Worm (Caenorhabditis elegans) whole organism, L1 larva: Measurements from ENCODE around the gene oma-1.

Source experiments
- ceh-88 ChIP-seq: fragments of 200-800 bp; sonication (Bioruptor generic); IDR thresholded peaks from 2 replicates; pipeline ENCODE4 v1.3.6; 2022; ENCODE audit warnings: missing genetic modification characterization, missing compliant biosample characterization
- fkh-10 ChIP-seq: sonication (generic microtip); optimal IDR thresholded peaks from 2 replicates; lab custom pipeline; 2017; ENCODE audit warnings: missing biosample characterization, missing genetic modification reagents, missing genetic modification characterization
- lin-15B ChIP-seq: fragments of 150-350 bp; sonication (generic microtip); optimal IDR thresholded peaks from 3 replicates; lab custom pipeline; 2014; ENCODE audit warnings: missing biosample characterization, missing genetic modification characterization
- lin-39 ChIP-seq: fragments of 150-350 bp; optimal IDR thresholded peaks from 2 replicates; lab custom pipeline; 2014; ENCODE audit warnings: missing biosample characterization, missing genetic modification reagents, missing genetic modification characterization
- lsy-2 ChIP-seq, 2 experiments: fragments of 150-350 bp; optimal IDR thresholded peaks; 2 replicates each; lab custom pipeline; 2014; ENCODE audit warnings: missing biosample characterization in 2 of 2, missing genetic modification characterization in 2 of 2
- mab-9 ChIP-seq: fragments of 200-800 bp; sonication (Bioruptor generic); IDR thresholded peaks from 2 replicates; pipeline ENCODE4 v1.3.6; 2022; ENCODE audit warnings: missing genetic modification reagents, missing genetic modification characterization, missing compliant biosample characterization
- nhr-47 ChIP-seq: sonication (generic microtip); optimal IDR thresholded peaks from 2 replicates; lab custom pipeline; 2016; ENCODE audit warnings: mild to moderate bottlenecking, missing genetic modification characterization, moderate library complexity, missing compliant biosample characterization
- skn-1 ChIP-seq: fragments of 150-350 bp; optimal IDR thresholded peaks from 2 replicates; lab custom pipeline; 2014; ENCODE audit warnings: missing biosample characterization, missing genetic modification characterization
- tbx-2 ChIP-seq: sonication (generic microtip); optimal IDR thresholded peaks from 2 replicates; lab custom pipeline; 2016; ENCODE audit warnings: missing genetic modification characterization, missing compliant biosample characterization
- unc-130 ChIP-seq: fragments of 150-350 bp; optimal IDR thresholded peaks from 2 replicates; lab custom pipeline; 2017; ENCODE audit warnings: missing biosample characterization, missing genetic modification characterization, inconsistent platforms
- unc-62 ChIP-seq: fragments of 150-350 bp; optimal IDR thresholded peaks from 2 replicates; lab custom pipeline; 2014; ENCODE audit warnings: missing biosample characterization, missing genetic modification reagents, missing genetic modification characterization
- unc-86 ChIP-seq: sonication (generic microtip); optimal IDR thresholded peaks from 2 replicates; lab custom pipeline; 2016; ENCODE audit warnings: missing genetic modification characterization, missing compliant biosample characterization
- zag-1 ChIP-seq: fragments of 150-350 bp; optimal IDR thresholded peaks from 2 replicates; lab custom pipeline; 2014; ENCODE audit warnings: missing biosample characterization, missing genetic modification characterization
- ztf-11 ChIP-seq, 2 experiments: sonication (generic microtip); optimal IDR thresholded peaks; 2 replicates each; lab custom pipeline; 2016 to 2017; ENCODE audit warnings: missing genetic modification characterization in 2 of 2, missing biosample characterization in 1 of 2, missing compliant biosample characterization in 1 of 2

DNA sequence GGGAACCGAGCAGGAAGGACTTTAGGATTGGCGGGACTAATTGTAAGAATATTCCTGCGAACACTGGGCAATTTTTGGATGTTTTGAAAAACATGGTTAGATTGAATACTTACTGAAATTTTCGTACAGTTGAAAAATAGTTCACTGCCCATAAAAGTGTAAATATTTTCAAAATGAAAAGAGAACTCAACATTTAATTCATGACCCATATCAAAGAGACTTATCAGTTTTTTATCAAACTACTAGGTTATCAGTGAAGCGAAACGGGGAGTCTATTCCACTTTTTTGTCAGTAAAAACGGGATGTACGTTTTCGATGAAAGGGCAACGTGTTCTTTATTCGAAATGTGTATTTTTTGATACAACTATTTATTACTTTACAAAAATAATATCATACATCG lies 42.9 kb upstream of the oma-1 start:
- TF ChIP-seq mab-9 (no peak), ceh-88 (GFP tag; lab: Robert Waterston, UW) (no peak), ztf-11 (tag; optimal IDR thresholded peaks at IDR 0.05; lab: Kevin White, UChicago) (no peak), lsy-2 (tag; optimal IDR thresholded peaks at IDR 0.05; lab: Kevin White, UChicago) (no peak), nhr-47 (tag; lab: Kevin White, UChicago) (no peak), lin-39 (tag; lab: Kevin White, UChicago) (no peak), zag-1 (no peak), unc-86 (tag; lab: Kevin White, UChicago) (no peak), fkh-10 (GFP tag; lab: Kevin White, UChicago) (no peak), tbx-2 (tag; lab: Kevin White, UChicago) (no peak), lin-15B (tag; lab: Kevin White, UChicago) (no peak), skn-1 (tag; lab: Kevin White, UChicago) (no peak), unc-62 (GFP tag; lab: Kevin White, UChicago) (no peak), unc-130 (tag; lab: Kevin White, UChicago) (no peak)
